Fruit fly (Drosophila melanogaster): ENCODE data around the gene pr.

dm6 chr2L:20120388-20121232 lies 45.4 kb upstream of the pr start:
- TF ChIP-seq cnc (optimal IDR thresholded peaks at IDR 0.05): no peak
- peak; percentile 69 for TF ChIP-seq CG7045 (GFP tag; optimal IDR thresholded peaks at IDR 0.05)
- TF ChIP-seq CG7101 (tag; optimal IDR thresholded peaks at IDR 0.05): peak; percentile 69
- peak; percentile 80 for TF ChIP-seq toe (GFP tag; optimal IDR thresholded peaks at IDR 0.05)
- no peak for TF ChIP-seq Clk (GFP tag; optimal IDR thresholded peaks at IDR 0.05)
- peak; percentile 89 for TF ChIP-seq CG1620 (GFP tag; optimal IDR thresholded peaks at IDR 0.05)
- peak; percentile 50 for TF ChIP-seq CG11617 (GFP tag; optimal IDR thresholded peaks at IDR 0.05)
